Worm (Caenorhabditis elegans): ENCODE measurements around the gene srh-174.

srh-174 gene

ce11 chrV:17171551-17171950 lies 7.0 kb upstream of the srh-174 start, which contains the start of gene srbc-26:
Gene srbc-26, plus strand, starts transcription at chrV:17171851.
- TF ChIP-seq tab-1 (GFP tag; IDR thresholded peaks at IDR 0.05) (no peak), cog-1 (tag; optimal IDR thresholded peaks at IDR 0.05) (no peak), T22C8.4 (GFP tag; IDR thresholded peaks at IDR 0.05) (no peak), flt-1 (GFP tag; IDR thresholded peaks at IDR 0.05) (no peak), klf-2 (GFP tag; conservative IDR thresholded peaks at IDR 0.05) (no peak), ztf-29 (GFP tag; IDR thresholded peaks at IDR 0.05) (no peak), ref-1 (GFP tag; conservative IDR thresholded peaks at IDR 0.05) (no peak), med-1 (GFP tag; optimal IDR thresholded peaks at IDR 0.05; ENCODE audit: insufficient read depth) (no peak), ztf-23 (GFP tag; IDR thresholded peaks at IDR 0.05) (no peak)

- TF ChIP-seq ztf-23 (GFP tag; IDR thresholded peaks at IDR 0.05), result no peak
- TF ChIP-seq klf-2 (GFP tag; conservative IDR thresholded peaks at IDR 0.05), result no peak
- no peak for TF ChIP-seq flt-1 (GFP tag; IDR thresholded peaks at IDR 0.05)
- TF ChIP-seq tab-1 (GFP tag; IDR thresholded peaks at IDR 0.05), result no peak
- no peak for TF ChIP-seq ztf-29 (GFP tag; IDR thresholded peaks at IDR 0.05)
- TF ChIP-seq T22C8.4 (GFP tag; IDR thresholded peaks at IDR 0.05), result no peak
- TF ChIP-seq med-1 (GFP tag; optimal IDR thresholded peaks at IDR 0.05; ENCODE audit: insufficient read depth), result no peak
- no peak for TF ChIP-seq ref-1 (GFP tag; conservative IDR thresholded peaks at IDR 0.05)
- no peak for TF ChIP-seq cog-1 (tag; optimal IDR thresholded peaks at IDR 0.05)
Measured at ce11 chrV:17173738-17174137, 4.8 kb upstream of the srh-174 start, which contains the start of gene srbc-25. Gene srbc-25, plus strand, starts transcription at chrV:17174038.

DNA sequence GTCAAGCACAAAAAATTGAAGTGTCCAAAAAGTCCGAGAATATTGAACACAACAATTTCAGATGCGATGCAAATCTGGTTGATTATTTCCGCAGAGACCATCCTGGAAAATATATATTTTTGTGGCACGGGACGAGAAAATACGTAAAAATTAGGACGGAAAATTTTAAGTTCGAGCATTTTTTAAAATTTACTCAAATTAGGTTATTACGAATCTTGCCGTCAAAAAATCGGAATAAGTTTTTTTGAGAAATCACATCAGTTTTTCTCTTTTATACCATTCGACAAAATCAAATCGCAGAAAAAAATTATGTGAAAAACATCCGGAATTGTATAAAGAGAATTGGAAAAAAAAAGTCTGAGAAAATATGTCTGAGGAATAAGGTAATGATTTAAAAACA lies 590 bp upstream of the srh-174 start, which contains the start of gene srsx-1:
TSS of gene srsx-1 (minus strand) at position 101 of the 400 bp plus-strand sequence.
- TF ChIP-seq ztf-23 (GFP tag; IDR thresholded peaks at IDR 0.05) (no peak), cog-1 (tag; optimal IDR thresholded peaks at IDR 0.05) (no peak), klf-2 (GFP tag; conservative IDR thresholded peaks at IDR 0.05) (no peak), ref-1 (GFP tag; conservative IDR thresholded peaks at IDR 0.05) (no peak), ztf-29 (GFP tag; IDR thresholded peaks at IDR 0.05) (no peak), tab-1 (GFP tag; IDR thresholded peaks at IDR 0.05) (no peak), flt-1 (GFP tag; IDR thresholded peaks at IDR 0.05) (no peak), med-1 (GFP tag; optimal IDR thresholded peaks at IDR 0.05; ENCODE audit: insufficient read depth) (no peak), T22C8.4 (GFP tag; IDR thresholded peaks at IDR 0.05) (no peak)

ce11 chrV:17182045-17182444 lies 3.5 kb downstream of the srh-174 start, which contains the start of gene srh-159:
Gene srh-159, plus strand, starts transcription at chrV:17182345.
- no peak for TF ChIP-seq T22C8.4 (GFP tag; IDR thresholded peaks at IDR 0.05)
- no peak for TF ChIP-seq cog-1 (tag; optimal IDR thresholded peaks at IDR 0.05)
- no peak for TF ChIP-seq ref-1 (GFP tag; conservative IDR thresholded peaks at IDR 0.05)
- TF ChIP-seq tab-1 (GFP tag; IDR thresholded peaks at IDR 0.05), result no peak
- no peak for TF ChIP-seq klf-2 (GFP tag; conservative IDR thresholded peaks at IDR 0.05)
- no peak for TF ChIP-seq ztf-29 (GFP tag; IDR thresholded peaks at IDR 0.05)
- TF ChIP-seq flt-1 (GFP tag; IDR thresholded peaks at IDR 0.05), result no peak
- TF ChIP-seq med-1 (GFP tag; optimal IDR thresholded peaks at IDR 0.05; ENCODE audit: insufficient read depth), result no peak

DNA sequence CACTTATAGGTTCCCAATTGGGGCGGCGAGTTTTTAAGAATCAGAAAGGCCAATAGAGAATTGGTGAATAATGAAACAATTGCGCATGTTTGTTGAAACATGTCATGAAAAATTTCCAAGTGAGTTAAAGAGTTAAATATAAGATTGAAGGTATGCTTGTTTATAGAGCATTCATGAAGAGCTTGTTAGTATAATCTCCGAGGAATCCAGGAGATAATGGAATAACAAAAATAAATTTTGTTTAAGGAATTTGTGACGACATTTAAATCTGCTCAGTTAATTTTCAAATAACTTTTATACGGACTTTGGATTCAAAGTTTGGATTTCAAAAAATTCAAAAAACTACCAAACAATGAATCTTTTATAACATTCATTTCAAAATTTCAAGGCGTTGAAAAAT lies 11.8 kb downstream of the srh-174 start, which contains the start of gene str-199:
TSS of gene str-199 (minus strand) at position 101 of the 400 bp plus-strand sequence.
- no peak for TF ChIP-seq T22C8.4 (GFP tag; IDR thresholded peaks at IDR 0.05)
- TF ChIP-seq ztf-23 (GFP tag; IDR thresholded peaks at IDR 0.05), result no peak
- TF ChIP-seq med-1 (GFP tag; optimal IDR thresholded peaks at IDR 0.05; ENCODE audit: insufficient read depth), result no peak
- TF ChIP-seq tab-1 (GFP tag; IDR thresholded peaks at IDR 0.05), result no peak
- no peak for TF ChIP-seq ztf-29 (GFP tag; IDR thresholded peaks at IDR 0.05)
- no peak for TF ChIP-seq cog-1 (tag; optimal IDR thresholded peaks at IDR 0.05)
- TF ChIP-seq ref-1 (GFP tag; conservative IDR thresholded peaks at IDR 0.05), result no peak
- no peak for TF ChIP-seq flt-1 (GFP tag; IDR thresholded peaks at IDR 0.05)

DNA sequence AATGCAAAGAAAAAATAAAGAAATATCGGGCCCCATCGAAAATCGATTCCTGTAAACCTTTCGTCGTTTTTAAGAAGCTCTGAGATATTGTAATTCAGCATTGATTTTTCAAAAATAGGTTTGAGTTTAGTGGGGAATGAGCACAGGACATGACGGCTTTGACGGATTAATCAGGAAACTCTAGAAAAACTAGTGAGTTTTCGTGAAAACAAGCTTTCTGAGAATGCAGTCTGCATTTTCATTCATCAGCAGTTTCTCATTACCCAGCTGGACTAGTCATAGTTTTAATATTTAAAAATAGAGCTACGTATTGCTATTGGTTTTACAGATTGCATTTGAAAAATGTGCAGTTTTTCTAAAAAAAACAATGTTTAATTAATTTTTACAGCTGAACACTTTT lies 13.7 kb downstream of the srh-174 start, which contains the start of gene srz-47:
TSS of gene srz-47 (minus strand) at position 101 of the 400 bp plus-strand sequence.
- TF ChIP-seq ref-1 (GFP tag; conservative IDR thresholded peaks at IDR 0.05), result no peak
- TF ChIP-seq ztf-29 (GFP tag; IDR thresholded peaks at IDR 0.05), result no peak
- no peak for TF ChIP-seq tab-1 (GFP tag; IDR thresholded peaks at IDR 0.05)
- TF ChIP-seq med-1 (GFP tag; optimal IDR thresholded peaks at IDR 0.05; ENCODE audit: insufficient read depth), result no peak

ce11 chrV:17198926-17199325 lies 20.4 kb downstream of the srh-174 start, which contains the start of gene srz-96:
Gene srz-96, plus strand, starts transcription at chrV:17199226.
- TF ChIP-seq cog-1 (tag; optimal IDR thresholded peaks at IDR 0.05) (no peak), flt-1 (GFP tag; IDR thresholded peaks at IDR 0.05) (no peak), med-1 (GFP tag; optimal IDR thresholded peaks at IDR 0.05; ENCODE audit: insufficient read depth) (no peak), ztf-29 (GFP tag; IDR thresholded peaks at IDR 0.05) (no peak), ref-1 (GFP tag; conservative IDR thresholded peaks at IDR 0.05) (no peak), tab-1 (GFP tag; IDR thresholded peaks at IDR 0.05) (no peak), klf-2 (GFP tag; conservative IDR thresholded peaks at IDR 0.05) (no peak), ztf-23 (GFP tag; IDR thresholded peaks at IDR 0.05) (no peak), T22C8.4 (GFP tag; IDR thresholded peaks at IDR 0.05) (no peak)

DNA sequence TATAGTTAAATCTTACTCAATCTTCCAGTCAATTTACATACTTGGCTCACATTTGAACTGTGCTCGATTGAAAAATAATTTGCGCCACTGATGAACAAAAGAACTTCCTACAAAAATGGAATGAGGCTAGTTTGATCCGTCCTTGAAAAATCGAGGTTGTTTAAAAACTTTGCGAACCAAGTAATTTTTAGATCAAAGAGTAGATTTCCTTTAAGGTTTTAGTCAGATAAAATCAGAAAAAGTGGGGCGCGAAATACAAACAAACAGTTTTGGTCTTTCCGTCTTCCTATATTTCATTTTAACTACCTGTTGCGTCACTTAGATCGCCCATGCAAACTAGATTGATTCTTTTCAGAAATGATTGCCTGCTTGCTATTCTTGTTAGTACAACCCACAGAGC lies 23.3 kb downstream of the srh-174 start, which contains the start of gene Y68A4A.10:
TSS of gene Y68A4A.10 (plus strand) at position 301 of the 400 bp plus-strand sequence.
- TF ChIP-seq klf-2 (GFP tag; conservative IDR thresholded peaks at IDR 0.05) (no peak), T22C8.4 (GFP tag; IDR thresholded peaks at IDR 0.05) (no peak), med-1 (GFP tag; optimal IDR thresholded peaks at IDR 0.05; ENCODE audit: insufficient read depth) (no peak), ztf-29 (GFP tag; IDR thresholded peaks at IDR 0.05) (no peak), tab-1 (GFP tag; IDR thresholded peaks at IDR 0.05) (no peak), ztf-23 (GFP tag; IDR thresholded peaks at IDR 0.05) (no peak), ref-1 (GFP tag; conservative IDR thresholded peaks at IDR 0.05) (no peak), cog-1 (tag; optimal IDR thresholded peaks at IDR 0.05) (no peak), flt-1 (GFP tag; IDR thresholded peaks at IDR 0.05) (no peak)

DNA sequence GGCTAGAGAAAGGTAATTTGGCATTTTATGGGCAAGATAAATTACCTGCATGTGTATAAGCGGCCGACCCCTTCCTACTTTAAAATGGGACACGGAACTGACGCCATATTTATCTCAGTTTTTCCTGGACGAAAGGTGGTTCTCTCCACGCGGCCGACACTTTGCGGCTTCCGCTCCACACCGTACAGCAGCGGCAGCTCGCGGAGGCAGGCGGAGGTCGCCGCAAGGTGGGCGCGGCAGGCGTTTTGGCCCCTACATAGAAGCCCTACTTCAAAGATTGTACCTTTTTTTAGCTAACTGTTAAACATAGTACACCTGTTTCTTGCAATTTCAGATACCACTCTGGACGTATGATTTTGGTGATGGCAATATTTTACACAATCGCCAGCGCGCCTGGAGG lies 27.9 kb downstream of the srh-174 start:
- TF ChIP-seq ref-1 (GFP tag; conservative IDR thresholded peaks at IDR 0.05) (no peak), klf-2 (GFP tag; conservative IDR thresholded peaks at IDR 0.05) (no peak), ztf-23 (GFP tag; IDR thresholded peaks at IDR 0.05) (no peak)

DNA sequence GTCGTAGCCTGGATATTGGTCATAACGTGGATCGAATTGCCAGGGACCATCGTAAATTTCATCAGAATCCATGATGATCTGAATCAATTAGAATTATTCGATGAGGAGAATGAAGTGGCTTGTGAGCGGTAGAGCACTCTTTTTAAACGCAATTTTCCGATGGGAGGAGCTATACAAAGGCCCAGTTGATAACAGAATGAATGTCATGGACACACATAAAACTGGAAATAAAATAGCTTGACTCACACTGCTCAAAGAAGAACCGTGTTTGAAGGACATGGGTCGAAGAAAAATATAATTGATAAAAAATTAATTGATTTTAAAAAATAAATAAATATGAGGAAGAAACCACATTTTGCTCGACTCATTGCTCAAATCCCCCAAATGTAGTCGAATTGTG lies 29.5 kb downstream of the srh-174 start, which contains the start of gene Y68A4A.13:
TSS of gene Y68A4A.13 (minus strand) at position 101 of the 400 bp plus-strand sequence.
- no peak for TF ChIP-seq tab-1 (GFP tag; IDR thresholded peaks at IDR 0.05)
- TF ChIP-seq ztf-29 (GFP tag; IDR thresholded peaks at IDR 0.05), result no peak
- TF ChIP-seq T22C8.4 (GFP tag; IDR thresholded peaks at IDR 0.05), result no peak
- TF ChIP-seq med-1 (GFP tag; optimal IDR thresholded peaks at IDR 0.05; ENCODE audit: insufficient read depth), result no peak
- no peak for TF ChIP-seq ztf-23 (GFP tag; IDR thresholded peaks at IDR 0.05)
- no peak for TF ChIP-seq ref-1 (GFP tag; conservative IDR thresholded peaks at IDR 0.05)
- TF ChIP-seq flt-1 (GFP tag; IDR thresholded peaks at IDR 0.05), result no peak
- TF ChIP-seq cog-1 (tag; optimal IDR thresholded peaks at IDR 0.05), result no peak
- TF ChIP-seq klf-2 (GFP tag; conservative IDR thresholded peaks at IDR 0.05), result no peak
